Fruit fly (Drosophila melanogaster) whole organism, embryonic: ENCODE measurements around the gene CG12507.

ENCODE experiments used
- CG10543 ChIP-seq: fragments of 200-800 bp; sonication (Bioruptor generic); optimal IDR thresholded peaks from 3 replicates; lab custom pipeline; 2017; ENCODE audit warnings: missing biosample characterization, mild to moderate bottlenecking, missing genetic modification characterization, moderate library complexity
- CG11504 ChIP-seq: fragments of 200-800 bp; sonication (Bioruptor generic); optimal IDR thresholded peaks from 3 replicates; lab custom pipeline; 2019; ENCODE audit warnings: missing biosample characterization, mild to moderate bottlenecking, missing genetic modification characterization, moderate library complexity
- CG12155 ChIP-seq: fragments of 200-800 bp; sonication (Bioruptor generic); optimal IDR thresholded peaks from 3 replicates; lab custom pipeline; 2016; ENCODE audit warnings: missing biosample characterization, missing genetic modification characterization
- CG12391 ChIP-seq: fragments of 200-800 bp; sonication (Bioruptor generic); optimal IDR thresholded peaks from 3 replicates; lab custom pipeline; 2018; ENCODE audit warnings: missing biosample characterization, mild to moderate bottlenecking, missing genetic modification characterization, moderate library complexity
- CG13424 ChIP-seq: fragments of 200-800 bp; sonication (Bioruptor generic); optimal IDR thresholded peaks from 2 replicates; lab custom pipeline; 2019; ENCODE audit warnings: missing biosample characterization, mild to moderate bottlenecking, missing genetic modification characterization, moderate library complexity
- CG13624 ChIP-seq: fragments of 200-800 bp; sonication (Bioruptor generic); optimal IDR thresholded peaks from 2 replicates; lab custom pipeline; 2016; ENCODE audit warnings: missing biosample characterization, missing genetic modification characterization
- CG15269 ChIP-seq: fragments of 200-800 bp; sonication (Bioruptor generic); optimal IDR thresholded peaks from 2 replicates; lab custom pipeline; 2018; ENCODE audit warnings: missing biosample characterization, mild to moderate bottlenecking, missing genetic modification characterization, moderate library complexity
- CG15601 ChIP-seq: fragments of 200-800 bp; sonication (Bioruptor generic); optimal IDR thresholded peaks from 3 replicates; lab custom pipeline; 2019; ENCODE audit warnings: missing biosample characterization, mild to moderate bottlenecking, missing genetic modification characterization, moderate library complexity
- CG17328 ChIP-seq: fragments of 200-800 bp; sonication (Bioruptor generic); IDR thresholded peaks from 2 replicates; pipeline ENCODE4 v1.3.6; 2022; ENCODE audit warnings: missing biosample characterization, missing genetic modification characterization
- CG17612 ChIP-seq: fragments of 200-800 bp; sonication (Bioruptor generic); IDR thresholded peaks from 2 replicates; pipeline ENCODE4 v1.3.6; 2022; ENCODE audit warnings: missing biosample characterization, missing genetic modification characterization
- CG18262 ChIP-seq: fragments of 200-800 bp; optimal IDR thresholded peaks from 3 replicates; lab custom pipeline; 2019; ENCODE audit warnings: missing biosample characterization, mild to moderate bottlenecking, missing genetic modification characterization, moderate library complexity
- CG18476 ChIP-seq: fragments of 200-800 bp; sonication (Bioruptor generic); optimal IDR thresholded peaks from 2 replicates; lab custom pipeline; 2016; ENCODE audit warnings: missing biosample characterization, mild to moderate bottlenecking, missing genetic modification characterization
- CG18619 ChIP-seq: fragments of 200-800 bp; sonication (Bioruptor generic); optimal IDR thresholded peaks from 3 replicates; lab custom pipeline; 2017; ENCODE audit warnings: missing biosample characterization, mild to moderate bottlenecking, missing genetic modification characterization
- CG2199 ChIP-seq: fragments of 200-800 bp; sonication (Bioruptor generic); IDR thresholded peaks from 3 replicates; pipeline ENCODE4 v1.3.6; 2022; ENCODE audit warnings: missing biosample characterization, missing genetic modification characterization
- CG3838 ChIP-seq: fragments of 200-800 bp; sonication (Bioruptor generic); optimal IDR thresholded peaks from 3 replicates; lab custom pipeline; 2016; ENCODE audit warnings: missing biosample characterization, missing genetic modification characterization
- CG6813 ChIP-seq: fragments of 200-800 bp; sonication (Bioruptor generic); optimal IDR thresholded peaks from 2 replicates; lab custom pipeline; 2017; ENCODE audit warnings: missing biosample characterization, missing genetic modification characterization, mild to moderate bottlenecking, moderate library complexity, missing genetic modification reagents
- CG6854 ChIP-seq: fragments of 200-800 bp; sonication (Bioruptor generic); optimal IDR thresholded peaks from 3 replicates; lab custom pipeline; 2017; ENCODE audit warnings: missing biosample characterization, mild to moderate bottlenecking, missing genetic modification characterization
- CG7372 ChIP-seq: fragments of 200-800 bp; sonication (Bioruptor generic); IDR thresholded peaks from 2 replicates; pipeline ENCODE4 v1.3.6; 2022; ENCODE audit warnings: missing biosample characterization, missing genetic modification characterization
- CG9932 ChIP-seq: fragments of 200-800 bp; sonication (Bioruptor generic); IDR thresholded peaks from 2 replicates; pipeline ENCODE4 v1.3.6; 2022; ENCODE audit warnings: missing biosample characterization, missing genetic modification characterization
- Fer1 ChIP-seq: fragments of 200-800 bp; sonication (Bioruptor generic); optimal IDR thresholded peaks from 2 replicates; lab custom pipeline; 2017; ENCODE audit warnings: missing biosample characterization, mild to moderate bottlenecking, missing genetic modification characterization
- Gsc ChIP-seq: fragments of 200-800 bp; sonication (Bioruptor generic); IDR thresholded peaks from 2 replicates; pipeline ENCODE4 v1.3.6; 2022; ENCODE audit warnings: missing biosample characterization, missing genetic modification characterization
- H15 ChIP-seq: fragments of 200-800 bp; sonication (Bioruptor generic); IDR thresholded peaks from 3 replicates; pipeline ENCODE4 v1.3.6; 2022; ENCODE audit warnings: missing biosample characterization, missing genetic modification characterization
- MTF-1 ChIP-seq: fragments of 200-800 bp; sonication (Bioruptor generic); optimal IDR thresholded peaks from 2 replicates; lab custom pipeline; 2018; ENCODE audit warnings: missing biosample characterization, mild to moderate bottlenecking, missing genetic modification characterization, borderline replicate concordance
- Rfx ChIP-seq: fragments of 200-800 bp; sonication (Bioruptor generic); IDR thresholded peaks from 2 replicates; pipeline ENCODE4 v1.3.6; 2022; ENCODE audit warnings: missing biosample characterization, missing genetic modification characterization
- amos ChIP-seq: fragments of 200-800 bp; sonication (Bioruptor generic); IDR thresholded peaks from 2 replicates; pipeline ENCODE4 v1.3.6; 2022; ENCODE audit warnings: missing biosample characterization, missing genetic modification characterization; ENCODE audit not compliant: partially characterized antibody
- ase ChIP-seq: fragments of 200-800 bp; sonication (Bioruptor generic); IDR thresholded peaks from 3 replicates; pipeline ENCODE4 v1.3.6; 2022; ENCODE audit warnings: missing biosample characterization, missing genetic modification characterization
- ash1 ChIP-seq: fragments of 200-800 bp; sonication (Bioruptor generic); optimal IDR thresholded peaks from 2 replicates; lab custom pipeline; 2018; ENCODE audit warnings: missing biosample characterization, mild to moderate bottlenecking, missing genetic modification characterization
- bab2 ChIP-seq: fragments of 200-800 bp; sonication (Bioruptor generic); optimal IDR thresholded peaks from 2 replicates; lab custom pipeline; 2016; ENCODE audit warnings: missing biosample characterization, missing genetic modification characterization
- btn ChIP-seq: fragments of 200-800 bp; sonication (Bioruptor generic); optimal IDR thresholded peaks from 2 replicates; lab custom pipeline; 2016; ENCODE audit warnings: missing biosample characterization, missing genetic modification characterization
- da ChIP-seq: fragments of 200-800 bp; sonication (Bioruptor generic); optimal IDR thresholded peaks from 2 replicates; lab custom pipeline; 2016; ENCODE audit warnings: missing biosample characterization, missing genetic modification characterization
- fd3F ChIP-seq: fragments of 200-800 bp; sonication (Bioruptor generic); optimal IDR thresholded peaks from 2 replicates; lab custom pipeline; 2018; ENCODE audit warnings: missing biosample characterization, mild to moderate bottlenecking, missing genetic modification characterization, moderate library complexity
- fru ChIP-seq: fragments of >200 bp; optimal IDR thresholded peaks from 2 replicates; lab custom pipeline; 2017
- gcm2 ChIP-seq: fragments of 200-800 bp; sonication (Bioruptor generic); optimal IDR thresholded peaks from 2 replicates; lab custom pipeline; 2016; ENCODE audit warnings: missing biosample characterization, missing genetic modification characterization
- her ChIP-seq: fragments of 200-800 bp; sonication (Bioruptor generic); optimal IDR thresholded peaks from 2 replicates; lab custom pipeline; 2016; ENCODE audit warnings: missing biosample characterization, missing genetic modification characterization
- jing ChIP-seq: fragments of 200-800 bp; sonication (Bioruptor generic); optimal IDR thresholded peaks from 2 replicates; lab custom pipeline; 2018; ENCODE audit warnings: missing biosample characterization, mild to moderate bottlenecking, missing genetic modification characterization
- knrl ChIP-seq: fragments of 200-800 bp; sonication (Bioruptor generic); IDR thresholded peaks from 3 replicates; pipeline ENCODE4 v1.3.6; 2022; ENCODE audit warnings: missing biosample characterization, missing genetic modification characterization; ENCODE audit not compliant: partially characterized antibody
- lmd ChIP-seq: fragments of 200-800 bp; sonication (Bioruptor generic); IDR thresholded peaks from 2 replicates; pipeline ENCODE4 v1.3.6; 2022; ENCODE audit warnings: missing biosample characterization, missing genetic modification characterization
- nom ChIP-seq: fragments of 200-800 bp; sonication (Bioruptor generic); optimal IDR thresholded peaks from 2 replicates; lab custom pipeline; 2017; ENCODE audit warnings: missing biosample characterization, missing genetic modification characterization, mild to moderate bottlenecking, moderate library complexity, missing genetic modification reagents
- otp ChIP-seq: fragments of 200-800 bp; sonication (Bioruptor generic); IDR thresholded peaks from 3 replicates; pipeline ENCODE4, ENCODE4 v1.3.6; 2022; ENCODE audit warnings: missing biosample characterization, missing genetic modification characterization
- p53 ChIP-seq: fragments of 200-800 bp; sonication (Bioruptor generic); optimal IDR thresholded peaks from 2 replicates; lab custom pipeline; 2016; ENCODE audit warnings: missing biosample characterization, missing genetic modification characterization
- prd ChIP-seq, 3 experiments: fragments of >200 bp in 2 of 3; fragments of 200-800 bp in 1 of 3; sonication (Bioruptor generic) in 1 of 3; optimal IDR thresholded peaks in 2 of 3; IDR thresholded peaks in 1 of 3; 2 replicates in 2 of 3; 3 replicates in 1 of 3; pipeline versions ENCODE4 v1.3.6 to Lab custom; 2017 to 2022; ENCODE audit warnings: missing biosample characterization in 1 of 3, missing genetic modification characterization in 1 of 3
- pros ChIP-seq: fragments of 200-800 bp; sonication (Bioruptor generic); optimal IDR thresholded peaks from 3 replicates; lab custom pipeline; 2019; ENCODE audit warnings: missing biosample characterization, mild to moderate bottlenecking, missing genetic modification characterization, moderate library complexity
- psq ChIP-seq: fragments of 200-800 bp; sonication (Bioruptor generic); optimal IDR thresholded peaks from 2 replicates; lab custom pipeline; 2017; ENCODE audit warnings: missing biosample characterization, missing genetic modification characterization
- pum ChIP-seq: fragments of 200-800 bp; sonication (Bioruptor generic); optimal IDR thresholded peaks from 2 replicates; lab custom pipeline; 2016; ENCODE audit warnings: missing biosample characterization, missing genetic modification characterization
- repo ChIP-seq: fragments of 200-800 bp; sonication (Bioruptor generic); optimal IDR thresholded peaks from 2 replicates; lab custom pipeline; 2016; ENCODE audit warnings: missing biosample characterization, missing genetic modification characterization
- sens ChIP-seq: fragments of 200-800 bp; sonication (Bioruptor generic); peaks from one replicate; lab custom pipeline; 2016; ENCODE audit warnings: missing biosample characterization, missing genetic modification characterization
- seq ChIP-seq: fragments of 200-800 bp; sonication (Bioruptor generic); IDR thresholded peaks from 2 replicates; pipeline ENCODE4 v1.3.6; 2022; ENCODE audit warnings: missing biosample characterization, missing genetic modification characterization
- shn ChIP-seq: fragments of 200-800 bp; sonication (Bioruptor generic); optimal IDR thresholded peaks from 3 replicates; lab custom pipeline; 2016; ENCODE audit warnings: missing biosample characterization, missing genetic modification characterization
- sna ChIP-seq: fragments of 200-800 bp; sonication (Bioruptor generic); IDR thresholded peaks from 2 replicates; pipeline ENCODE4 v1.3.6; 2022; ENCODE audit warnings: missing biosample characterization, missing genetic modification characterization; ENCODE audit not compliant: partially characterized antibody
- vnd ChIP-seq: fragments of 200-800 bp; sonication (Bioruptor generic); IDR thresholded peaks from 3 replicates; pipeline ENCODE4 v1.3.6; 2022; ENCODE audit warnings: missing biosample characterization, missing genetic modification characterization; ENCODE audit not compliant: partially characterized antibody
- wdn ChIP-seq: fragments of 200-800 bp; sonication (Bioruptor generic); IDR thresholded peaks from 2 replicates; pipeline ENCODE4 v1.3.6; 2022; ENCODE audit warnings: missing biosample characterization, missing genetic modification characterization

The CG12507 gene

dm6 chrX:16275854-16276338, 9.6 kb upstream of the CG12507 start, which contains the start of the genes kat80 and Prosalpha4 (continued):
- TF ChIP-seq CG12155 (GFP tag; lab: Kevin White, UChicago) (no peak), vnd (GFP tag; lab: Robert Waterston, UW) (peak; percentile 53; the same call in 1 of the 3 replicates), nom (no peak), CG18619 (GFP tag; lab: Kevin White, UChicago) (no peak), wdn (GFP tag; lab: Robert Waterston, UW) (no peak), CG13424 (tag; lab: Kevin White, UChicago) (peak; percentile 53), jing (no peak), CG10543 (GFP tag; lab: Kevin White, UChicago) (peak; percentile 27), sens (GFP tag; lab: Kevin White, UChicago) (no peak), CG12391 (tag; lab: Kevin White, UChicago) (peak; percentile 65), gcm2 (GFP tag; lab: Kevin White, UChicago) (no peak), da (GFP tag; lab: Kevin White, UChicago) (no peak), MTF-1 (no peak), CG15269 (tag; lab: Kevin White, UChicago) (peak; percentile 40), her (GFP tag; lab: Kevin White, UChicago) (no peak), prd (optimal IDR thresholded peaks at IDR 0.05; lab: Kevin White, UChicago) (no peak), prd (GFP tag; IDR thresholded peaks at IDR 0.05; lab: Robert Waterston, UW) (peak; percentile 13; the same call in 1 of the 3 replicates), psq (GFP tag; lab: Kevin White, UChicago) (no peak), CG6813 (GFP tag; lab: Kevin White, UChicago) (no peak), Gsc (no peak), CG18262 (peak; percentile 48), p53 (GFP tag; lab: Kevin White, UChicago) (no peak), CG13624 (GFP tag; lab: Kevin White, UChicago) (no peak), pum (GFP tag; lab: Kevin White, UChicago) (no peak), amos (GFP tag; lab: Robert Waterston, UW) (peak; percentile 77), sna (GFP tag; lab: Robert Waterston, UW) (no peak), CG7372 (no peak), repo (no peak), pros (no peak), H15 (no peak), Rfx (GFP tag; lab: Robert Waterston, UW) (0 out of 2 replicates have a peak, but pooled peaks have one; percentile 23), btn (GFP tag; lab: Kevin White, UChicago) (no peak), shn (GFP tag; lab: Kevin White, UChicago) (no peak), CG11504 (tag; lab: Kevin White, UChicago) (peak; percentile 55), CG17612 (no peak), CG15601 (tag; lab: Kevin White, UChicago) (peak; percentile 30), CG17328 (GFP tag; lab: Robert Waterston, UW) (0 out of 2 replicates have a peak, but pooled peaks have one; percentile 11), fru (no peak), fd3F (no peak), CG18476 (GFP tag; lab: Kevin White, UChicago) (no peak), ash1 (GFP tag; lab: Kevin White, UChicago) (no peak), CG3838 (GFP tag; lab: Kevin White, UChicago) (no peak), otp (GFP tag; lab: Robert Waterston, UW) (no peak), CG2199 (GFP tag; lab: Robert Waterston, UW) (no peak), CG9932 (GFP tag; lab: Robert Waterston, UW) (peak; percentile 64), Fer1 (GFP tag; lab: Kevin White, UChicago) (no peak), knrl (GFP tag; lab: Robert Waterston, UW) (peak; percentile 74; the same call in 2 of the 3 replicates), CG6854 (GFP tag; lab: Kevin White, UChicago) (no peak), seq (no peak), bab2 (GFP tag; lab: Kevin White, UChicago) (no peak), lmd (GFP tag; lab: Robert Waterston, UW) (no peak), ase (GFP tag; lab: Robert Waterston, UW) (no peak)
